Fruit fly (Drosophila melanogaster) whole organism, embryonic: ENCODE measurements around the gene CG31792.

Experiments
- CG10147 ChIP-seq: fragments of 200-800 bp; sonication (Bioruptor generic); optimal IDR thresholded peaks from 2 replicates; lab custom pipeline; 2019; ENCODE audit warnings: missing biosample characterization, mild to moderate bottlenecking, missing genetic modification characterization, moderate library complexity
- CG10543 ChIP-seq: fragments of 200-800 bp; sonication (Bioruptor generic); optimal IDR thresholded peaks from 3 replicates; lab custom pipeline; 2017; ENCODE audit warnings: missing biosample characterization, mild to moderate bottlenecking, missing genetic modification characterization, moderate library complexity
- CG12236 ChIP-seq: fragments of 200-800 bp; sonication (Bioruptor generic); optimal IDR thresholded peaks from 2 replicates; lab custom pipeline; 2016; ENCODE audit warnings: missing biosample characterization, missing genetic modification characterization
- CG14014 ChIP-seq: fragments of 200-800 bp; sonication (Bioruptor generic); IDR thresholded peaks from 2 replicates; pipeline ENCODE4 v1.3.6; 2022; ENCODE audit warnings: missing biosample characterization, missing genetic modification characterization
- CG14965 ChIP-seq: fragments of 200-800 bp; sonication (Bioruptor generic); optimal IDR thresholded peaks from 2 replicates; lab custom pipeline; 2016; ENCODE audit warnings: missing biosample characterization, missing genetic modification characterization, borderline replicate concordance
- CG15696 ChIP-seq: fragments of 200-800 bp; sonication (Bioruptor generic); optimal IDR thresholded peaks from 2 replicates; lab custom pipeline; 2019; ENCODE audit warnings: missing biosample characterization, mild to moderate bottlenecking, missing genetic modification characterization, moderate library complexity
- CG17361 ChIP-seq: fragments of 200-800 bp; sonication (Bioruptor generic); IDR thresholded peaks from 3 replicates; pipeline ENCODE4 v1.3.6; 2022; ENCODE audit warnings: missing biosample characterization, missing genetic modification characterization
- CG18599 ChIP-seq: fragments of 200-800 bp; sonication (Bioruptor generic); optimal IDR thresholded peaks from 3 replicates; lab custom pipeline; 2017; ENCODE audit warnings: missing biosample characterization, missing genetic modification characterization, mild to moderate bottlenecking, moderate library complexity, missing genetic modification reagents
- CG2199 ChIP-seq: fragments of 200-800 bp; sonication (Bioruptor generic); IDR thresholded peaks from 3 replicates; pipeline ENCODE4 v1.3.6; 2022; ENCODE audit warnings: missing biosample characterization, missing genetic modification characterization
- CG3163 ChIP-seq: fragments of 200-800 bp; sonication (Bioruptor generic); optimal IDR thresholded peaks from 3 replicates; lab custom pipeline; 2016; ENCODE audit warnings: missing biosample characterization, missing genetic modification characterization
- CG34376 ChIP-seq: fragments of 200-800 bp; sonication (Bioruptor generic); optimal IDR thresholded peaks from 2 replicates; lab custom pipeline; 2018; ENCODE audit warnings: missing biosample characterization, mild to moderate bottlenecking, missing genetic modification characterization
- CG4730 ChIP-seq: fragments of 200-800 bp; sonication (Bioruptor generic); IDR thresholded peaks from 2 replicates; pipeline ENCODE4 v1.3.6; 2022; ENCODE audit warnings: missing biosample characterization, missing genetic modification characterization
- CG6813 ChIP-seq: fragments of 200-800 bp; sonication (Bioruptor generic); optimal IDR thresholded peaks from 2 replicates; lab custom pipeline; 2017; ENCODE audit warnings: missing biosample characterization, missing genetic modification characterization, mild to moderate bottlenecking, moderate library complexity, missing genetic modification reagents
- CG7372 ChIP-seq: fragments of 200-800 bp; sonication (Bioruptor generic); IDR thresholded peaks from 2 replicates; pipeline ENCODE4 v1.3.6; 2022; ENCODE audit warnings: missing biosample characterization, missing genetic modification characterization
- CG7928 ChIP-seq: fragments of 200-800 bp; sonication (Bioruptor generic); optimal IDR thresholded peaks from 2 replicates; lab custom pipeline; 2017; ENCODE audit warnings: missing biosample characterization, mild to moderate bottlenecking, missing genetic modification characterization
- CG8388 ChIP-seq: fragments of 200-800 bp; sonication (Bioruptor generic); optimal IDR thresholded peaks from 2 replicates; lab custom pipeline; 2019; ENCODE audit warnings: missing biosample characterization, mild to moderate bottlenecking, missing genetic modification characterization, moderate library complexity
- CG9932 ChIP-seq: fragments of 200-800 bp; sonication (Bioruptor generic); IDR thresholded peaks from 2 replicates; pipeline ENCODE4 v1.3.6; 2022; ENCODE audit warnings: missing biosample characterization, missing genetic modification characterization
- CHES-1-like ChIP-seq: fragments of 200-800 bp; sonication (Bioruptor generic); optimal IDR thresholded peaks from 2 replicates; lab custom pipeline; 2016; ENCODE audit warnings: missing biosample characterization, missing genetic modification characterization
- Doc3 ChIP-seq: fragments of 200-800 bp; sonication (Bioruptor generic); IDR thresholded peaks from 3 replicates; pipeline ENCODE4 v1.3.6; 2022; ENCODE audit warnings: missing biosample characterization, missing genetic modification characterization; ENCODE audit not compliant: partially characterized antibody
- Eip74EF ChIP-seq, 2 experiments: fragments of 200-800 bp in 1 of 2; fragments of >200 bp in 1 of 2; sonication (Bioruptor generic) in 1 of 2; optimal IDR thresholded peaks; 2 replicates each; lab custom pipeline; 2017 to 2019; ENCODE audit warnings: missing biosample characterization in 2 of 2, missing genetic modification characterization in 2 of 2, mild to moderate bottlenecking in 1 of 2, moderate library complexity in 1 of 2
- GATAe ChIP-seq: fragments of 200-800 bp; sonication (Bioruptor generic); conservative IDR thresholded peaks from 2 replicates; pipeline ENCODE4 v1.3.6; 2022; ENCODE audit warnings: missing biosample characterization, missing genetic modification characterization
- Hey ChIP-seq: fragments of 200-800 bp; sonication (Bioruptor generic); optimal IDR thresholded peaks from 3 replicates; lab custom pipeline; 2018; ENCODE audit warnings: missing biosample characterization, mild to moderate bottlenecking, missing genetic modification characterization
- HmgZ ChIP-seq: fragments of 200-800 bp; sonication (Bioruptor generic); optimal IDR thresholded peaks from 2 replicates; lab custom pipeline; 2018; ENCODE audit warnings: missing biosample characterization, mild to moderate bottlenecking, missing genetic modification characterization
- Hr78 ChIP-seq, 2 experiments: fragments of 200-800 bp in 1 of 2; fragments of >200 bp in 1 of 2; sonication (Bioruptor generic) in 1 of 2; optimal IDR thresholded peaks; 2 replicates each; lab custom pipeline; 2017 to 2019; ENCODE audit warnings: missing biosample characterization in 2 of 2, missing genetic modification characterization in 2 of 2, mild to moderate bottlenecking in 1 of 2, moderate library complexity in 1 of 2
- Jarid2 ChIP-seq: fragments of 200-800 bp; sonication (Bioruptor generic); optimal IDR thresholded peaks from 3 replicates; lab custom pipeline; 2017; ENCODE audit warnings: mild to moderate bottlenecking, missing biosample characterization, missing genetic modification reagents, missing genetic modification characterization
- Nf-YB ChIP-seq: fragments of 200-800 bp; sonication (Bioruptor generic); optimal IDR thresholded peaks from 3 replicates; lab custom pipeline; 2019; ENCODE audit warnings: missing biosample characterization, mild to moderate bottlenecking, missing genetic modification characterization, moderate library complexity
- Nf-YC ChIP-seq: fragments of 200-800 bp; optimal IDR thresholded peaks from 3 replicates; lab custom pipeline; 2019; ENCODE audit warnings: missing biosample characterization, mild to moderate bottlenecking, missing genetic modification characterization, moderate library complexity
- Pdp1 ChIP-seq, 2 experiments: fragments of 200-800 bp; sonication (Bioruptor generic); optimal IDR thresholded peaks; 3 replicates each; lab custom pipeline; 2016; ENCODE audit warnings: missing biosample characterization in 2 of 2, missing genetic modification characterization in 2 of 2, mild to moderate bottlenecking in 1 of 2, moderate library complexity in 1 of 2
- Sin3A ChIP-seq: fragments of >200 bp; optimal IDR thresholded peaks from 2 replicates; lab custom pipeline; 2018
- Xrp1 ChIP-seq: fragments of 200-800 bp; sonication (Bioruptor generic); IDR thresholded peaks from 2 replicates; pipeline ENCODE4 v1.3.6; 2022; ENCODE audit warnings: missing biosample characterization, missing genetic modification characterization
- ara ChIP-seq: fragments of 200-800 bp; sonication (Bioruptor generic); IDR thresholded peaks from 2 replicates; pipeline ENCODE4 v1.3.6; 2022; ENCODE audit warnings: missing biosample characterization, missing genetic modification characterization
- ato ChIP-seq: fragments of 200-800 bp; sonication (Bioruptor generic); IDR thresholded peaks from 2 replicates; pipeline ENCODE4 v1.3.6; 2022; ENCODE audit warnings: missing biosample characterization, missing genetic modification characterization; ENCODE audit not compliant: partially characterized antibody
- bab2 ChIP-seq: fragments of 200-800 bp; sonication (Bioruptor generic); optimal IDR thresholded peaks from 2 replicates; lab custom pipeline; 2016; ENCODE audit warnings: missing biosample characterization, missing genetic modification characterization
- br ChIP-seq: fragments of >200 bp; optimal IDR thresholded peaks from 2 replicates; lab custom pipeline; 2017
- cg ChIP-seq: fragments of 200-800 bp; sonication (Bioruptor generic); optimal IDR thresholded peaks from 3 replicates; lab custom pipeline; 2019; ENCODE audit warnings: missing biosample characterization, mild to moderate bottlenecking, missing genetic modification characterization, moderate library complexity
- chinmo ChIP-seq: fragments of 200-800 bp; sonication (Bioruptor generic); IDR thresholded peaks from 4 replicates; pipeline ENCODE4 v1.3.6; 2022; ENCODE audit warnings: missing biosample characterization, missing genetic modification characterization; ENCODE audit not compliant: partially characterized antibody
- dmrt99B ChIP-seq: fragments of 200-800 bp; sonication (Bioruptor generic); optimal IDR thresholded peaks from 2 replicates; lab custom pipeline; 2018; ENCODE audit warnings: missing biosample characterization, mild to moderate bottlenecking, missing genetic modification characterization, moderate library complexity
- exex ChIP-seq: fragments of 200-800 bp; sonication (Bioruptor generic); optimal IDR thresholded peaks from 4 replicates; lab custom pipeline; 2018; ENCODE audit warnings: missing biosample characterization, mild to moderate bottlenecking, missing genetic modification characterization, moderate library complexity
- lab ChIP-seq: fragments of 200-800 bp; sonication (Bioruptor generic); optimal IDR thresholded peaks from 3 replicates; lab custom pipeline; 2017; ENCODE audit warnings: missing biosample characterization, missing genetic modification characterization, mild to moderate bottlenecking, moderate library complexity, missing genetic modification reagents
- otp ChIP-seq: fragments of 200-800 bp; sonication (Bioruptor generic); IDR thresholded peaks from 3 replicates; pipeline ENCODE4, ENCODE4 v1.3.6; 2022; ENCODE audit warnings: missing biosample characterization, missing genetic modification characterization
- slp2 ChIP-seq: fragments of 200-800 bp; sonication (Bioruptor generic); optimal IDR thresholded peaks from 2 replicates; lab custom pipeline; 2016; ENCODE audit warnings: missing biosample characterization, missing genetic modification characterization
- sna ChIP-seq: fragments of 200-800 bp; sonication (Bioruptor generic); IDR thresholded peaks from 2 replicates; pipeline ENCODE4 v1.3.6; 2022; ENCODE audit warnings: missing biosample characterization, missing genetic modification characterization; ENCODE audit not compliant: partially characterized antibody
- sqz ChIP-seq: fragments of 200-800 bp; sonication (Bioruptor generic); optimal IDR thresholded peaks from 3 replicates; lab custom pipeline; 2018; ENCODE audit warnings: missing biosample characterization, mild to moderate bottlenecking, missing genetic modification characterization
- sug ChIP-seq: fragments of 200-800 bp; optimal IDR thresholded peaks from 2 replicates; lab custom pipeline; 2019; ENCODE audit warnings: missing biosample characterization, mild to moderate bottlenecking, missing genetic modification characterization, moderate library complexity
- unpg ChIP-seq: fragments of 200-800 bp; sonication (Bioruptor generic); optimal IDR thresholded peaks from 3 replicates; lab custom pipeline; 2018; ENCODE audit warnings: missing biosample characterization, mild to moderate bottlenecking, missing genetic modification characterization, moderate library complexity
- wdn ChIP-seq: fragments of 200-800 bp; sonication (Bioruptor generic); IDR thresholded peaks from 2 replicates; pipeline ENCODE4 v1.3.6; 2022; ENCODE audit warnings: missing biosample characterization, missing genetic modification characterization

The CG31792 gene

dm6 chr2L:18992196-18992595 is 5.1 kb upstream of the CG31792 start, which contains the start of gene CG46465:
TSS of gene CG46465 (plus strand) at chr2L:18992496.
- no peak for TF ChIP-seq Eip74EF (GFP tag; optimal IDR thresholded peaks at IDR 0.05; lab: Kevin White, UChicago)
- no peak for TF ChIP-seq CHES-1-like (GFP tag; lab: Kevin White, UChicago)
- TF ChIP-seq br: no peak
- no peak for TF ChIP-seq Sin3A (lab: Kevin White, UChicago)
- TF ChIP-seq, all 482 proteins: peak for 0

- no peak for TF ChIP-seq CG7928
- 0 out of 3 replicates have a peak, but pooled peaks have one; percentile 34 for TF ChIP-seq CG2199
- no peak for TF ChIP-seq CG9932 (GFP tag; lab: Robert Waterston, UW)
- 0 out of 3 replicates have a peak, but pooled peaks have one; percentile 19 for TF ChIP-seq otp (GFP tag; lab: Robert Waterston, UW)
- TF ChIP-seq unpg (GFP tag; lab: Kevin White, UChicago): no peak
- no peak for TF ChIP-seq CG14965 (GFP tag; lab: Kevin White, UChicago)
- no peak for TF ChIP-seq CG8388
- TF ChIP-seq sna: no peak
- peak; percentile 29 for TF ChIP-seq HmgZ (tag; lab: Kevin White, UChicago)
- TF ChIP-seq sqz (GFP tag; lab: Kevin White, UChicago): peak; percentile 61
- peak; percentile 36 for TF ChIP-seq Hey (tag; lab: Kevin White, UChicago)
- peak; percentile 78; the same call in 2 of the 4 replicates for TF ChIP-seq chinmo (GFP tag; lab: Robert Waterston, UW)
- no peak for TF ChIP-seq CG14014 (GFP tag; lab: Robert Waterston, UW)
- peak; percentile 37 for TF ChIP-seq GATAe (GFP tag; lab: Robert Waterston, UW)
- no peak for TF ChIP-seq wdn (GFP tag; lab: Robert Waterston, UW)
- TF ChIP-seq Nf-YC (tag; lab: Kevin White, UChicago): peak; percentile 12
- no peak for TF ChIP-seq Xrp1 (GFP tag; lab: Robert Waterston, UW)
- TF ChIP-seq Eip74EF (GFP tag; optimal IDR thresholded peaks at IDR 0.05; lab: Kevin White, UChicago): no peak
- TF ChIP-seq lab (GFP tag; lab: Kevin White, UChicago): peak; percentile 47
- peak; percentile 17 for TF ChIP-seq CG34376
- TF ChIP-seq Doc3 (GFP tag; lab: Robert Waterston, UW): no peak
- peak; percentile 10 for TF ChIP-seq Nf-YB (GFP tag; lab: Kevin White, UChicago)
- TF ChIP-seq CG6813 (GFP tag; lab: Kevin White, UChicago): peak; percentile 5
- TF ChIP-seq CG10543 (GFP tag; lab: Kevin White, UChicago): peak; percentile 64
- TF ChIP-seq sug (tag; lab: Kevin White, UChicago): peak; percentile 73
- no peak for TF ChIP-seq CG17361 (GFP tag; lab: Robert Waterston, UW)
- TF ChIP-seq Jarid2: peak; percentile 62
- peak in 1 of 2 experiments; percentile 34 for TF ChIP-seq Pdp1 (GFP tag; optimal IDR thresholded peaks at IDR 0.05; lab: Kevin White, UChicago)
- TF ChIP-seq CG15696 (tag; lab: Kevin White, UChicago): no peak
- no peak for TF ChIP-seq dmrt99B (tag; lab: Kevin White, UChicago)
- no peak for TF ChIP-seq ara (GFP tag; lab: Robert Waterston, UW)
- no peak for TF ChIP-seq CG4730 (GFP tag; lab: Robert Waterston, UW)
- TF ChIP-seq CG7372 (GFP tag; lab: Robert Waterston, UW): no peak
- TF ChIP-seq ato (GFP tag; lab: Robert Waterston, UW): no peak
- no peak for TF ChIP-seq CG3163 (GFP tag; lab: Kevin White, UChicago)
- peak; percentile 13 for TF ChIP-seq CG18599 (GFP tag; lab: Kevin White, UChicago)
- TF ChIP-seq cg (GFP tag; lab: Kevin White, UChicago): peak; percentile 67
- TF ChIP-seq CG10147 (GFP tag; lab: Kevin White, UChicago): no peak
- TF ChIP-seq slp2 (GFP tag; lab: Kevin White, UChicago): no peak
- no peak for TF ChIP-seq CG12236 (GFP tag; lab: Kevin White, UChicago)
- TF ChIP-seq exex: peak; percentile 39
- TF ChIP-seq bab2 (GFP tag; lab: Kevin White, UChicago): no peak
- peak in 1 of 2 experiments; percentile 15 for TF ChIP-seq Hr78 (GFP tag; optimal IDR thresholded peaks at IDR 0.05; lab: Kevin White, UChicago)
These were observed 1.4 kb upstream of the CG31792 start, which contains the start of gene CG10650 for dm6 chr2L:18995660-18996417. TSS of gene CG10650 (minus strand) at chr2L:18995934.
